Worm (Caenorhabditis elegans) whole organism, midembryonic: ENCODE measurements around the gene F44E5.15.

ENCODE experiments used
- T22C8.4 ChIP-seq: fragments of 200-800 bp; sonication (Bioruptor generic); IDR thresholded peaks from 2 replicates; pipeline ENCODE4 v1.3.6; 2022; ENCODE audit warnings: missing genetic modification characterization, missing compliant biosample characterization
- cog-1 ChIP-seq: sonication (generic microtip); optimal IDR thresholded peaks from 2 replicates; lab custom pipeline; 2016; ENCODE audit warnings: missing genetic modification characterization, missing compliant biosample characterization
- flt-1 ChIP-seq: fragments of 200-800 bp; sonication (Bioruptor generic); IDR thresholded peaks from 2 replicates; pipeline ENCODE4 v1.3.6; 2022; ENCODE audit warnings: missing genetic modification characterization, missing compliant biosample characterization
- klf-2 ChIP-seq: fragments of 200-800 bp; sonication (Bioruptor generic); conservative IDR thresholded peaks from 2 replicates; pipeline ENCODE4 v1.3.6; 2022; ENCODE audit warnings: missing genetic modification reagents, missing genetic modification characterization, missing compliant biosample characterization
- med-1 ChIP-seq: sonication (generic microtip); optimal IDR thresholded peaks from 2 replicates; lab custom pipeline; 2017; ENCODE audit warnings: missing genetic modification characterization, mild to moderate bottlenecking, missing compliant biosample characterization, antibody characterized with exemption, missing genetic modification reagents; ENCODE audit not compliant: insufficient read depth
- ref-1 ChIP-seq: fragments of 200-800 bp; sonication (Bioruptor generic); conservative IDR thresholded peaks from 2 replicates; pipeline ENCODE4 v1.3.6; 2022; ENCODE audit warnings: missing genetic modification reagents, missing genetic modification characterization, missing compliant biosample characterization
- tab-1 ChIP-seq: fragments of 200-800 bp; sonication (Bioruptor generic); IDR thresholded peaks from 2 replicates; pipeline ENCODE4 v1.3.6; 2022; ENCODE audit warnings: missing genetic modification characterization, missing compliant biosample characterization
- ztf-23 ChIP-seq: fragments of 200-800 bp; sonication (Bioruptor generic); IDR thresholded peaks from 2 replicates; pipeline ENCODE4 v1.3.6; 2022; ENCODE audit warnings: missing genetic modification reagents, missing genetic modification characterization, missing compliant biosample characterization
- ztf-29 ChIP-seq: fragments of 200-800 bp; sonication (Bioruptor generic); IDR thresholded peaks from 2 replicates; pipeline ENCODE4 v1.3.6; 2022; ENCODE audit warnings: missing genetic modification reagents, missing genetic modification characterization, missing compliant biosample characterization

- TF ChIP-seq T22C8.4 (GFP tag; lab: Robert Waterston, UW) (no peak), cog-1 (tag; lab: Kevin White, UChicago) (no peak), ztf-23 (GFP tag; lab: Robert Waterston, UW) (no peak), ztf-29 (GFP tag; lab: Robert Waterston, UW) (no peak), klf-2 (GFP tag; lab: Robert Waterston, UW) (no peak), flt-1 (GFP tag; lab: Robert Waterston, UW) (no peak), tab-1 (GFP tag; lab: Robert Waterston, UW) (no peak), ref-1 (GFP tag; lab: Robert Waterston, UW) (no peak), med-1 (GFP tag; lab: Kevin White, UChicago) (no peak)
Observed at ce11 chrII:11732513-11732912, 40.0 kb upstream of the F44E5.15 start, which contains the start of gene F13D12.8.
